Worm (Caenorhabditis elegans) whole organism, midembryonic: Measurements from ENCODE around the gene F09A5.2.

Source experiments
- flt-1 ChIP-seq: fragments of 200-800 bp; sonication (Bioruptor generic); IDR thresholded peaks from 2 replicates; pipeline ENCODE4 v1.3.6; 2022; ENCODE audit warnings: missing genetic modification characterization, missing compliant biosample characterization
- klf-2 ChIP-seq: fragments of 200-800 bp; sonication (Bioruptor generic); conservative IDR thresholded peaks from 2 replicates; pipeline ENCODE4 v1.3.6; 2022; ENCODE audit warnings: missing genetic modification reagents, missing genetic modification characterization, missing compliant biosample characterization
- med-1 ChIP-seq: sonication (generic microtip); optimal IDR thresholded peaks from 2 replicates; lab custom pipeline; 2017; ENCODE audit warnings: missing genetic modification characterization, mild to moderate bottlenecking, missing compliant biosample characterization, antibody characterized with exemption, missing genetic modification reagents; ENCODE audit not compliant: insufficient read depth
- ref-1 ChIP-seq: fragments of 200-800 bp; sonication (Bioruptor generic); conservative IDR thresholded peaks from 2 replicates; pipeline ENCODE4 v1.3.6; 2022; ENCODE audit warnings: missing genetic modification reagents, missing genetic modification characterization, missing compliant biosample characterization
- tab-1 ChIP-seq: fragments of 200-800 bp; sonication (Bioruptor generic); IDR thresholded peaks from 2 replicates; pipeline ENCODE4 v1.3.6; 2022; ENCODE audit warnings: missing genetic modification characterization, missing compliant biosample characterization

- no peak for TF ChIP-seq flt-1 (GFP tag; lab: Robert Waterston, UW)
- no peak for TF ChIP-seq klf-2 (GFP tag; lab: Robert Waterston, UW)
- TF ChIP-seq ref-1 (GFP tag; lab: Robert Waterston, UW) = no peak
- TF ChIP-seq tab-1 (GFP tag; lab: Robert Waterston, UW) = no peak
- no peak for TF ChIP-seq med-1 (GFP tag; lab: Kevin White, UChicago)
These were observed 35.1 kb downstream of the F09A5.2 start, which contains the start of gene mob-2 for ce11 chrX:13169975-13170374.
